Fruit fly (Drosophila melanogaster) whole organism, adult: ENCODE data around the gene Rpt4R.
A peak's percentile ranks its signal among the peaks of the same experiment; 100 is the strongest.

ENCODE experiments used
- CG11617 ChIP-seq: fragments of 200-800 bp; sonication (Bioruptor generic); optimal IDR thresholded peaks from 2 replicates; lab custom pipeline; 2017; ENCODE audit warnings: mild to moderate bottlenecking, missing biosample characterization, missing genetic modification reagents, missing genetic modification characterization
- CG12768 ChIP-seq: fragments of 200-800 bp; sonication (Bioruptor generic); optimal IDR thresholded peaks from 2 replicates; lab custom pipeline; 2017; ENCODE audit warnings: missing biosample characterization, missing genetic modification characterization, mild to moderate bottlenecking, moderate library complexity, missing genetic modification reagents
- CG14711 ChIP-seq: fragments of 200-800 bp; sonication (Bioruptor generic); optimal IDR thresholded peaks from 2 replicates; lab custom pipeline; 2018; ENCODE audit warnings: missing biosample characterization, mild to moderate bottlenecking, missing genetic modification characterization, moderate library complexity
- CG1620 ChIP-seq: fragments of 200-800 bp; sonication (Bioruptor generic); optimal IDR thresholded peaks from 2 replicates; lab custom pipeline; 2016; ENCODE audit warnings: missing biosample characterization, missing genetic modification characterization
- CG33017 ChIP-seq: fragments of 200-800 bp; sonication (Bioruptor generic); optimal IDR thresholded peaks from 2 replicates; lab custom pipeline; 2018; ENCODE audit warnings: missing biosample characterization, mild to moderate bottlenecking, missing genetic modification characterization, moderate library complexity
- CG5204 ChIP-seq: fragments of 200-800 bp; sonication (Bioruptor generic); optimal IDR thresholded peaks from 2 replicates; lab custom pipeline; 2016; ENCODE audit warnings: missing biosample characterization, missing genetic modification characterization
- CG7045 ChIP-seq: fragments of 200-800 bp; sonication (Bioruptor generic); optimal IDR thresholded peaks from 2 replicates; lab custom pipeline; 2017; ENCODE audit warnings: missing biosample characterization, mild to moderate bottlenecking, missing genetic modification characterization
- CG7101 ChIP-seq: fragments of 200-800 bp; sonication (Bioruptor generic); optimal IDR thresholded peaks from 2 replicates; lab custom pipeline; 2018; ENCODE audit warnings: missing biosample characterization, mild to moderate bottlenecking, missing genetic modification characterization, moderate library complexity
- Clk ChIP-seq: fragments of 200-800 bp; sonication (Bioruptor generic); optimal IDR thresholded peaks from 2 replicates; lab custom pipeline; 2017; ENCODE audit warnings: missing biosample characterization, missing genetic modification characterization
- Crg-1 ChIP-seq: fragments of 200-800 bp; sonication (Bioruptor generic); optimal IDR thresholded peaks from 2 replicates; lab custom pipeline; 2016; ENCODE audit warnings: missing biosample characterization, missing genetic modification characterization
- Hr96 ChIP-seq: fragments of 200-800 bp; sonication (Bioruptor generic); optimal IDR thresholded peaks from 2 replicates; lab custom pipeline; 2016; ENCODE audit warnings: missing biosample characterization, missing genetic modification characterization
- Mnt ChIP-seq: fragments of 200-800 bp; sonication (Bioruptor generic); optimal IDR thresholded peaks from 2 replicates; lab custom pipeline; 2016; ENCODE audit warnings: missing biosample characterization, mild to moderate bottlenecking, missing genetic modification characterization
- bab1 ChIP-seq: fragments of 200-800 bp; sonication (Bioruptor generic); optimal IDR thresholded peaks from 3 replicates; lab custom pipeline; 2019; ENCODE audit warnings: missing biosample characterization, mild to moderate bottlenecking, missing genetic modification characterization, moderate library complexity
- cic ChIP-seq: fragments of 200-800 bp; sonication (Bioruptor generic); optimal IDR thresholded peaks from 2 replicates; lab custom pipeline; 2017; ENCODE audit warnings: missing biosample characterization, mild to moderate bottlenecking, missing genetic modification characterization, moderate library complexity
- cnc ChIP-seq, 2 experiments: fragments of >200 bp; optimal IDR thresholded peaks; 2 replicates each; lab custom pipeline; 2017
- kay ChIP-seq: fragments of 200-800 bp; sonication (Bioruptor generic); peaks from one replicate; lab custom pipeline; 2016; ENCODE audit warnings: missing biosample characterization, missing genetic modification characterization, borderline replicate concordance
- ovo ChIP-seq: fragments of 200-800 bp; sonication (Bioruptor generic); optimal IDR thresholded peaks from 2 replicates; lab custom pipeline; 2016; ENCODE audit warnings: missing biosample characterization, missing genetic modification characterization
- pad ChIP-seq: fragments of 200-800 bp; sonication (Bioruptor generic); optimal IDR thresholded peaks from 3 replicates; lab custom pipeline; 2017; ENCODE audit warnings: missing biosample characterization, missing genetic modification characterization, mild to moderate bottlenecking, moderate library complexity, missing genetic modification reagents
- tj ChIP-seq: fragments of 200-800 bp; sonication (Bioruptor generic); optimal IDR thresholded peaks from 3 replicates; lab custom pipeline; 2017; ENCODE audit warnings: missing biosample characterization, mild to moderate bottlenecking, missing genetic modification characterization, moderate library complexity
- toe ChIP-seq: fragments of 200-800 bp; sonication (Bioruptor generic); optimal IDR thresholded peaks from 2 replicates; lab custom pipeline; 2016; ENCODE audit warnings: missing biosample characterization, missing genetic modification characterization

The Rpt4R gene

DNA sequence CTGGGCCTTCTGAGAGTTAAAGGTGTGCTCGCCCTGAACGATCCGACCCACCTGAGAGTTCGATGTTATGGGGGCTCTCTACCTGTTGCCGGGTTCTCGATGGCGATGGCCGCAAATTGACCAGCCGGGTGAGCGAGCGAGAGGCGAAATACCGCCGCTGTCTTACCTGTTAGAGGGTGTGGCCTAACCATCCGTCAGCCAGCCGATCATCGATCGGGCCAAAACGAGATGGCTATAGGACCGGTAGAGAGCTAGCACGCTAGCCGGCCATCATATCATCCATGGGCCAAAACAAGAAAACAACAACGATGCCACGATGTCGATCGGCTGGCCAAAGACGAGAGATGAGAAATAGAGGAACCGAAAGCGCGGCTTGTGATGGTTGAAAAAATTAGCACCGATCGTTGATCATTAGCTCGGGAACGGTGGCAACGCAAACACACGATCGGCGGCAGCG is 14.4 kb upstream of the Rpt4R start, which contains the start of gene byn:
TSS of gene byn (plus strand) at position 407 of the 457 bp plus-strand sequence.
- TF ChIP-seq kay (GFP tag; lab: Kevin White, UChicago) (no peak), CG7045 (GFP tag; lab: Kevin White, UChicago) (no peak), CG7101 (no peak), CG5204 (GFP tag; lab: Kevin White, UChicago) (no peak), cnc (optimal IDR thresholded peaks at IDR 0.05; lab: Kevin White, UChicago) (no peak), ovo (no peak), tj (GFP tag; lab: Kevin White, UChicago) (no peak), CG11617 (GFP tag; lab: Kevin White, UChicago) (no peak), CG14711 (tag; lab: Kevin White, UChicago) (no peak), Mnt (GFP tag; lab: Kevin White, UChicago) (no peak), CG12768 (GFP tag; lab: Kevin White, UChicago) (no peak), Crg-1 (GFP tag; lab: Kevin White, UChicago) (no peak), bab1 (no peak), CG1620 (no peak), pad (GFP tag; lab: Kevin White, UChicago) (no peak), Hr96 (GFP tag; lab: Kevin White, UChicago) (no peak), Clk (no peak), toe (GFP tag; lab: Kevin White, UChicago) (no peak)

DNA sequence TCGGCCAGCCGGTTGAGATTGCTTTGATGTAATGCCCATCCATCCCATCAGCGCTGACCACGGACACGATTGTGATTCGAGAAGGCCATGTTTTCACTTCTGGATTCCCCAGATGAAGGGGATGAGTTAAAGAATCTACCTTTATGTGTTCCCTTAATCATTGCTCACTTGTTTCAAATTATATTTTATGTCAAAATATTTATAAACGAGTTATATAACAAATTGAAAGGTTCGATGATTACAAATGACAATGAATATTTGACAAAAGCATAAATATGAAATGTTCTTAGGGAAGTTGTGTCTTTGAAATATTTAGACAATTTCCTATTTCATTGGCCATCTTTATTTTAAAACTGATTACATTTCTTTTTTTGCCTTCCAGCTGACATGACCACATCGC is 10.1 kb upstream of the Rpt4R start:
- TF ChIP-seq tj (GFP tag; lab: Kevin White, UChicago) (no peak), Clk (no peak), CG1620 (no peak), cnc (optimal IDR thresholded peaks at IDR 0.05; lab: Kevin White, UChicago) (no peak), Crg-1 (GFP tag; lab: Kevin White, UChicago) (no peak), cic (GFP tag; lab: Kevin White, UChicago) (no peak), CG7045 (GFP tag; lab: Kevin White, UChicago) (no peak), toe (GFP tag; lab: Kevin White, UChicago) (no peak)

DNA sequence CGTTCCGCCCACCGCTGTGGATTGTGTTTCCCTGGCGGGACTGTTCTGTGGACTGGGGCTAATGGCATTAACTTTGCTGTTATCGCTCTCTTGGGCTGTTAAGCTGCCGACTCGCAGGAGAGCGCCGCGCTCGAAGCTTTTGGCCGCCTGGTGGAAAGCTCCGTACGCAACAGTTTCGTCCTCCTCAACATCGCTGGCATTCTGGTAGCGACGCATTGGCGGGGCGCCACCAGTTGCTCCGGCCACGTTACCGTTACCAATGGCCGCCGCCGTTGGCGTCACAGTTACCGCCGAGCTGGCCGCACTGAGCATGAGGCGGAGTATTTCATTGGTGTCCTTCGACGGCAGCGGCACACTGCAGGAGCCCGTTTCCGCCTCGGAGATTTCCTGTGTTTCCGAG is 4.4 kb upstream of the Rpt4R start:
- TF ChIP-seq CG7045 (GFP tag; lab: Kevin White, UChicago): no peak
- TF ChIP-seq cnc (optimal IDR thresholded peaks at IDR 0.05; lab: Kevin White, UChicago): no peak
- TF ChIP-seq cic (GFP tag; lab: Kevin White, UChicago): no peak
- TF ChIP-seq CG12768 (GFP tag; lab: Kevin White, UChicago): no peak
- no peak for TF ChIP-seq toe (GFP tag; lab: Kevin White, UChicago)
- TF ChIP-seq ovo: no peak
- TF ChIP-seq tj (GFP tag; lab: Kevin White, UChicago): no peak
- TF ChIP-seq Hr96 (GFP tag; lab: Kevin White, UChicago): no peak
- no peak for TF ChIP-seq kay (GFP tag; lab: Kevin White, UChicago)
- TF ChIP-seq CG14711 (tag; lab: Kevin White, UChicago): no peak

DNA sequence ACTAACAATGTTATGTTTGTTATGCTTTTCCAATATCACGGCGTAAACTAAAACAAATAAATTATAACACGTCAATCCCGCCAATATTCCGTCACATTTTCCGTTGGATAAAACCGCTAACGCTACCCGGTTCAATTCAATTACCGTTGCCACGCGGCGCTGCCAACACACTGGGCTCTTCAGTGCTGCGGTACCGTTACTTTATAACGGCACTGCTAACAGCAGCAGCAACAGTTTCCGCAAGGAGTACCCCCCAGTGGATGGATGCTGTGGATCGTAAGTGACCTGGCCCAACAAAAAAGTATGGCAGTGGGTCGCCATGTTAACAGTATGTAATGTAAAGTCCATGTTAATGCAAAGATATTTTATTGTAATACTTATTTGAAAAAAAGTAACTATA is 3.0 kb upstream of the Rpt4R start, which contains the start of gene CG44837:
TSS of gene CG44837 (minus strand) at position 157 of the 400 bp plus-strand sequence.
- TF ChIP-seq ovo (peak; percentile 66), cic (GFP tag; lab: Kevin White, UChicago) (no peak)

DNA sequence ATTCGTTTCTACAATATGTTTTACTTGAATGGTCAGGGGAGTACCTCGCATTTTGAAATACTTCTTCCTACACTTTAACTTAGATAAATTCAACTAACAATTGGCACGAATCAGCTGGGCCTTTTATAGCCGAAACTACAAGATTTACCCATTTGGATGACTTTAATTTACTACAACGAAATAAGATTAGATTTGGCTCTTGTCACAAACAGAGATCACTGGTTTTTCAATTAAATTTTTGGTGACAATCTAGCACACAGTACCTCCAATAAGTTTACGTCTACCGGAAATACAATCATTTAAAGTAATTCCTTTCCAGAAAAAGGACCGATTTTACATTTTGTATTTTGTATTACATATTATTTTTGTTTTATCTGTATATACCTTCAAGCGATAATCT is 3.0 kb downstream of the Rpt4R start, which contains the start of gene CG5883:
TSS of gene CG5883 (minus strand) at position 101 of the 400 bp plus-strand sequence.
- TF ChIP-seq CG1620: no peak
- no peak for TF ChIP-seq CG7101
- TF ChIP-seq cnc (optimal IDR thresholded peaks at IDR 0.05; lab: Kevin White, UChicago): no peak
- TF ChIP-seq tj (GFP tag; lab: Kevin White, UChicago): no peak
- no peak for TF ChIP-seq CG33017
- TF ChIP-seq Hr96 (GFP tag; lab: Kevin White, UChicago): no peak
- TF ChIP-seq ovo: no peak
- no peak for TF ChIP-seq Crg-1 (GFP tag; lab: Kevin White, UChicago)

DNA sequence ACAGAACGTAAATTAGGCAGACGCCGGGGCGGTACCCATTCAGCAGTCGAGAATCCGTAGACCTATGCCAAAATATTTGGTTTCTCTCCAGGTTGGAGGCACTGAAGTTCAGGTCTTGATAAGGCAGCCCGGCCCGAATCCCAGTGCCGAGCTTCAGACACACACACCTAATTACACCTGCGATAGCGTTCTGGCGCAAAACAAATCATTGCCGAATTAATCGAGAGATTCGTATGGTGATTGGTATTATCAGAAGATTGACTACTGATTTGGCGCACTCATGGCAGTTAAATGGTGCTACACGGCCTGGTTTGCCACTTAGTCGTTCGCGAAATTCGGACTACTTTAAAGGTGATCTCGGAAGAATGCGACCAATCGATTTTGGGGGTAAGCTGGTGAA is 5.6 kb downstream of the Rpt4R start, which contains the start of gene CG7252:
TSS of gene CG7252 (plus strand) at position 319 of the 400 bp plus-strand sequence.
- no peak for TF ChIP-seq CG1620
- no peak for TF ChIP-seq ovo
- no peak for TF ChIP-seq Crg-1 (GFP tag; lab: Kevin White, UChicago)
- no peak for TF ChIP-seq toe (GFP tag; lab: Kevin White, UChicago)
- TF ChIP-seq CG14711 (tag; lab: Kevin White, UChicago): no peak
- no peak for TF ChIP-seq cnc (optimal IDR thresholded peaks at IDR 0.05; lab: Kevin White, UChicago)
- no peak for TF ChIP-seq kay (GFP tag; lab: Kevin White, UChicago)
- TF ChIP-seq CG33017: no peak
- TF ChIP-seq CG5204 (GFP tag; lab: Kevin White, UChicago): no peak
- no peak for TF ChIP-seq CG7045 (GFP tag; lab: Kevin White, UChicago)
- TF ChIP-seq cic (GFP tag; lab: Kevin White, UChicago): no peak
- TF ChIP-seq tj (GFP tag; lab: Kevin White, UChicago): no peak
- no peak for TF ChIP-seq Mnt (GFP tag; lab: Kevin White, UChicago)

DNA sequence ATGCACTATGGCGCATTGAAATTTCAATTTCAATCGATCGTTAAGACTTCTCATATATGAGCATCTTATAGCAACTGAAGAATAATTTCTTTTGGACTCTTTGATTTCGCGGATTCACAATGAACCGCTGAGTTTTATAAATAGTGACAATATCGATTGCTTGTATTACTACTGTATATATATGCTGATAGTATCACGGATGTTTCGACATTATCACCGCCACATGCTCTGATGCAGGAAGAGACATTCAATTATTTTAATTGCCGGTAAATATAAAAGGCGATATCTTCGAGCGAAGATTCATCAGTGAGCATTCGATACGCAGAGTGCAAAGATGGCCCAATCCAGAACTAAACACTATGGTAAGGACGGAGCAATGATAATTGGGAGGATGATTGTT is 7.8 kb downstream of the Rpt4R start, which contains the start of gene CG17826:
TSS of gene CG17826 (plus strand) at position 301 of the 400 bp plus-strand sequence.
- TF ChIP-seq cic (GFP tag; lab: Kevin White, UChicago) (no peak), CG5204 (GFP tag; lab: Kevin White, UChicago) (no peak), Crg-1 (GFP tag; lab: Kevin White, UChicago) (no peak), tj (GFP tag; lab: Kevin White, UChicago) (no peak), CG12768 (GFP tag; lab: Kevin White, UChicago) (no peak), Mnt (GFP tag; lab: Kevin White, UChicago) (no peak)
